Worm (Caenorhabditis elegans) whole organism, early embryonic: ENCODE measurements around the gene C03E10.3.

Experiments used
- F13C5.2 ChIP-seq: sonication (generic microtip); optimal IDR thresholded peaks from 2 replicates; lab custom pipeline; 2017; ENCODE audit warnings: mild to moderate bottlenecking, missing genetic modification characterization, inconsistent platforms, missing compliant biosample characterization
- aly-1 ChIP-seq: sonication (generic microtip); optimal IDR thresholded peaks from 2 replicates; lab custom pipeline; 2016; ENCODE audit warnings: missing genetic modification characterization, missing compliant biosample characterization
- ama-1 ChIP-seq: fragments of 150-350 bp; optimal IDR thresholded peaks from 2 replicates; lab custom pipeline; 2014
- ets-7 ChIP-seq: sonication (generic microtip); optimal IDR thresholded peaks from 2 replicates; lab custom pipeline; 2016; ENCODE audit warnings: missing genotype, missing genetic modification characterization, missing compliant biosample characterization
- flt-1 ChIP-seq: fragments of 200-800 bp; sonication (Bioruptor generic); IDR thresholded peaks from 2 replicates; pipeline ENCODE4 v1.3.6; 2022; ENCODE audit warnings: missing genetic modification characterization, missing compliant biosample characterization
- hmbx-1 ChIP-seq: sonication (generic microtip); optimal IDR thresholded peaks from 2 replicates; lab custom pipeline; 2016; ENCODE audit warnings: mild to moderate bottlenecking, missing genetic modification characterization, missing compliant biosample characterization
- hmg-4 ChIP-seq: fragments of 200-800 bp; sonication (Bioruptor generic); optimal IDR thresholded peaks from 2 replicates; lab custom pipeline; 2018; ENCODE audit warnings: mild to moderate bottlenecking, missing genetic modification characterization, missing compliant biosample characterization
- scrt-1 ChIP-seq: fragments of 200-800 bp; sonication (Bioruptor generic); IDR thresholded peaks from 2 replicates; pipeline ENCODE4 v1.3.6; 2022; ENCODE audit warnings: missing genetic modification characterization, missing compliant biosample characterization
- sea-1 ChIP-seq: fragments of 200-800 bp; sonication (Bioruptor generic); conservative IDR thresholded peaks from 2 replicates; pipeline ENCODE4 v1.3.6; 2022; ENCODE audit warnings: missing genetic modification characterization, missing compliant biosample characterization
- tbx-11 ChIP-seq: fragments of 200-800 bp; sonication (Bioruptor generic); IDR thresholded peaks from 2 replicates; pipeline ENCODE4 v1.3.6; 2022; ENCODE audit warnings: missing genetic modification characterization, missing compliant biosample characterization
- tra-4 ChIP-seq: sonication (generic microtip); optimal IDR thresholded peaks from 2 replicates; lab custom pipeline; 2017; ENCODE audit warnings: missing genetic modification characterization, missing compliant biosample characterization

DNA sequence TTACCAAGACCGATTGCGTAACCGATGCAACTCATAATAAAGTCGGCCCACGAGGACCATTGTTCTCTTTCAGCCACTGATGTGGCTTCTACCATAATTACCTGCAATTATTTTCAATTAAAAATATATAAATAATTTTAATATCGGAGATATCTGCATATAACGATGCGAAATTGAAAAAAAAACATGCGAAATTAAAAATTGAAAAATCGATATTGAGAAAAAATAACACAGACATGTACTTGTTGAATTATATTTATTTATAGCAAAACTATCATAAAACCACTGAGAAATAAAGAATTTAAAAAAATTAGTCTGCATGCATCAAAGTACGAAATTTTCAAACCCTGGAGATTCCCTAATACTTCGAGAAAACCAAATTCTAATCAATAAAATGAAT is 22.1 kb downstream of the C03E10.3 start, which contains the start of gene snf-11:
- TF ChIP-seq F13C5.2 (tag; lab: Kevin White, UChicago) (no peak), ama-1 (lab: Kevin White, UChicago) (no peak), flt-1 (GFP tag; lab: Robert Waterston, UW) (no peak), scrt-1 (no peak), sea-1 (GFP tag; lab: Robert Waterston, UW) (no peak), hmbx-1 (tag; lab: Kevin White, UChicago) (no peak), hmg-4 (no peak), ets-7 (tag; lab: Kevin White, UChicago) (no peak), aly-1 (no peak), tra-4 (tag; lab: Kevin White, UChicago) (no peak), tbx-11 (no peak)
